Fruit fly (Drosophila melanogaster): ENCODE measurements around the gene Dys.

dm6 chr3R:19460409-19461217, at the start of gene Dys:
- TF ChIP-seq insv (optimal IDR thresholded peaks at IDR 0.05), result no peak
- no peak for TF ChIP-seq psq (optimal IDR thresholded peaks at IDR 0.05)
- TF ChIP-seq ttk (optimal IDR thresholded peaks at IDR 0.05), result no peak
- TF ChIP-seq Myc (optimal IDR thresholded peaks at IDR 0.05), result no peak
- TF ChIP-seq h (optimal IDR thresholded peaks at IDR 0.05), result no peak
- no peak for TF ChIP-seq Sin3A (optimal IDR thresholded peaks at IDR 0.05)
